Fruit fly (Drosophila melanogaster) whole organism, embryonic: ENCODE results near the gene Shc.

Source experiments
- Atf6 ChIP-seq: fragments of 200-800 bp; sonication (Bioruptor generic); IDR thresholded peaks from 2 replicates; pipeline ENCODE4 v1.3.6; 2022; ENCODE audit warnings: missing biosample characterization, missing genetic modification characterization
- B-H1 ChIP-seq: fragments of 200-800 bp; sonication (Bioruptor generic); IDR thresholded peaks from 3 replicates; pipeline ENCODE4 v1.3.6; 2022; ENCODE audit warnings: missing biosample characterization, missing genetic modification characterization
- Bgb ChIP-seq: fragments of 200-800 bp; sonication (Bioruptor generic); IDR thresholded peaks from 2 replicates; pipeline ENCODE4 v1.3.6; 2022; ENCODE audit warnings: missing biosample characterization, missing genetic modification characterization; ENCODE audit not compliant: partially characterized antibody
- C15 ChIP-seq: fragments of 200-800 bp; sonication (Bioruptor generic); IDR thresholded peaks from 3 replicates; pipeline ENCODE4 v1.3.6; 2022; ENCODE audit warnings: missing biosample characterization, missing genetic modification characterization
- CG10654 ChIP-seq: fragments of 200-800 bp; sonication (Bioruptor generic); optimal IDR thresholded peaks from 2 replicates; lab custom pipeline; 2016; ENCODE audit warnings: missing biosample characterization, missing genetic modification characterization
- CG14014 ChIP-seq: fragments of 200-800 bp; sonication (Bioruptor generic); IDR thresholded peaks from 2 replicates; pipeline ENCODE4 v1.3.6; 2022; ENCODE audit warnings: missing biosample characterization, missing genetic modification characterization
- CG14441 ChIP-seq: fragments of 200-800 bp; sonication (Bioruptor generic); IDR thresholded peaks from 2 replicates; pipeline ENCODE4 v1.3.6; 2022; ENCODE audit warnings: missing biosample characterization, missing genetic modification characterization
- CG15073 ChIP-seq: fragments of 200-800 bp; sonication (Bioruptor generic); optimal IDR thresholded peaks from 2 replicates; lab custom pipeline; 2016; ENCODE audit warnings: missing biosample characterization, missing genetic modification characterization
- CG15479 ChIP-seq: fragments of 200-800 bp; sonication (Bioruptor generic); optimal IDR thresholded peaks from 3 replicates; lab custom pipeline; 2019; ENCODE audit warnings: missing biosample characterization, mild to moderate bottlenecking, missing genetic modification characterization, moderate library complexity
- CG17385 ChIP-seq: fragments of 200-800 bp; sonication (Bioruptor generic); optimal IDR thresholded peaks from 3 replicates; lab custom pipeline; 2018; ENCODE audit warnings: missing biosample characterization, mild to moderate bottlenecking, missing genetic modification characterization
- CG18011 ChIP-seq: fragments of 200-800 bp; sonication (Bioruptor generic); optimal IDR thresholded peaks from 2 replicates; lab custom pipeline; 2017; ENCODE audit warnings: missing biosample characterization, missing genetic modification characterization, mild to moderate bottlenecking, moderate library complexity, missing genotype
- CG6272 ChIP-seq: fragments of 200-800 bp; sonication (Bioruptor generic); IDR thresholded peaks from 2 replicates; pipeline ENCODE4 v1.3.6; 2022; ENCODE audit warnings: missing biosample characterization, missing genetic modification characterization
- CG6654 ChIP-seq: fragments of 200-800 bp; sonication (Bioruptor generic); optimal IDR thresholded peaks from 2 replicates; lab custom pipeline; 2017; ENCODE audit warnings: missing biosample characterization, mild to moderate bottlenecking, missing genetic modification characterization
- CG6689 ChIP-seq: fragments of 200-800 bp; sonication (Bioruptor generic); IDR thresholded peaks from 2 replicates; pipeline ENCODE4 v1.3.6; 2022; ENCODE audit warnings: missing biosample characterization, missing genetic modification characterization
- CG6854 ChIP-seq: fragments of 200-800 bp; sonication (Bioruptor generic); optimal IDR thresholded peaks from 3 replicates; lab custom pipeline; 2017; ENCODE audit warnings: missing biosample characterization, mild to moderate bottlenecking, missing genetic modification characterization
- CG7271 ChIP-seq: fragments of 200-800 bp; sonication (Bioruptor generic); optimal IDR thresholded peaks from 2 replicates; lab custom pipeline; 2018; ENCODE audit warnings: missing biosample characterization, mild to moderate bottlenecking, missing genetic modification characterization, moderate library complexity
- CG7745 ChIP-seq: fragments of 200-800 bp; sonication (Bioruptor generic); optimal IDR thresholded peaks from 2 replicates; lab custom pipeline; 2018; ENCODE audit warnings: missing biosample characterization, mild to moderate bottlenecking, missing genetic modification characterization, moderate library complexity
- CG7963 ChIP-seq: fragments of 200-800 bp; sonication (Bioruptor generic); IDR thresholded peaks from 3 replicates; pipeline ENCODE4 v1.3.6; 2022; ENCODE audit warnings: missing biosample characterization, missing genetic modification characterization; ENCODE audit not compliant: partially characterized antibody
- CHES-1-like ChIP-seq: fragments of 200-800 bp; sonication (Bioruptor generic); optimal IDR thresholded peaks from 2 replicates; lab custom pipeline; 2016; ENCODE audit warnings: missing biosample characterization, missing genetic modification characterization
- CkIIα-i1 ChIP-seq: fragments of 200-800 bp; sonication (Bioruptor generic); IDR thresholded peaks from 2 replicates; pipeline ENCODE4 v1.3.6; 2022; ENCODE audit warnings: missing biosample characterization, missing genetic modification characterization
- CoRest ChIP-seq: fragments of 200-800 bp; sonication (Bioruptor generic); optimal IDR thresholded peaks from 3 replicates; lab custom pipeline; 2018; ENCODE audit warnings: missing biosample characterization, mild to moderate bottlenecking, missing genetic modification characterization, moderate library complexity
- E2f1 ChIP-seq: fragments of 200-800 bp; sonication (Bioruptor generic); IDR thresholded peaks from 2 replicates; pipeline ENCODE4 v1.3.6; 2022; ENCODE audit warnings: missing biosample characterization, missing genetic modification characterization
- H2.0 ChIP-seq: fragments of 200-800 bp; sonication (Bioruptor generic); IDR thresholded peaks from 2 replicates; pipeline ENCODE4 v1.3.6; 2022; ENCODE audit warnings: missing biosample characterization, missing genetic modification characterization
- HLH4C ChIP-seq: fragments of 200-800 bp; sonication (Bioruptor generic); IDR thresholded peaks from 3 replicates; pipeline ENCODE4 v1.3.6; 2022; ENCODE audit warnings: missing biosample characterization, missing genetic modification characterization; ENCODE audit not compliant: partially characterized antibody
- HLH54F ChIP-seq: fragments of 200-800 bp; sonication (Bioruptor generic); optimal IDR thresholded peaks from 3 replicates; lab custom pipeline; 2016; ENCODE audit warnings: missing biosample characterization, missing genetic modification characterization
- Hey ChIP-seq: fragments of 200-800 bp; sonication (Bioruptor generic); optimal IDR thresholded peaks from 3 replicates; lab custom pipeline; 2018; ENCODE audit warnings: missing biosample characterization, mild to moderate bottlenecking, missing genetic modification characterization
- Hmr ChIP-seq: fragments of 200-800 bp; sonication (Bioruptor generic); optimal IDR thresholded peaks from 3 replicates; lab custom pipeline; 2017; ENCODE audit warnings: mild to moderate bottlenecking, missing biosample characterization, missing genetic modification reagents, missing genetic modification characterization
- Lhr ChIP-seq: fragments of 200-800 bp; sonication (Bioruptor generic); optimal IDR thresholded peaks from 3 replicates; lab custom pipeline; 2017; ENCODE audit warnings: mild to moderate bottlenecking, missing biosample characterization, missing genetic modification reagents, missing genetic modification characterization
- Med ChIP-seq: fragments of 200-800 bp; sonication (Bioruptor generic); peaks from one replicate; lab custom pipeline; 2016; ENCODE audit warnings: missing biosample characterization, missing genetic modification characterization, mild to moderate bottlenecking, inconsistent platforms, moderate library complexity
- Sox100B ChIP-seq: fragments of 200-800 bp; sonication (Bioruptor generic); optimal IDR thresholded peaks from 3 replicates; lab custom pipeline; 2018; ENCODE audit warnings: missing biosample characterization, mild to moderate bottlenecking, missing genetic modification characterization
- TFAM ChIP-seq: fragments of 200-800 bp; sonication (Bioruptor generic); optimal IDR thresholded peaks from 2 replicates; lab custom pipeline; 2017; ENCODE audit warnings: missing biosample characterization, missing genetic modification characterization, inconsistent platforms
- ac ChIP-seq: fragments of 200-800 bp; sonication (Bioruptor generic); optimal IDR thresholded peaks from 3 replicates; lab custom pipeline; 2017; ENCODE audit warnings: missing biosample characterization, mild to moderate bottlenecking, missing genetic modification characterization
- bbx ChIP-seq: fragments of 200-800 bp; sonication (Bioruptor generic); IDR thresholded peaks from 2 replicates; pipeline ENCODE4 v1.3.6; 2022; ENCODE audit warnings: missing biosample characterization, missing genetic modification characterization; ENCODE audit not compliant: partially characterized antibody
- danr ChIP-seq: fragments of 200-800 bp; sonication (Bioruptor generic); IDR thresholded peaks from 2 replicates; pipeline ENCODE4 v1.3.6; 2022; ENCODE audit warnings: missing biosample characterization, missing genetic modification characterization
- dm ChIP-seq: fragments of 200-800 bp; sonication (Bioruptor generic); optimal IDR thresholded peaks from 3 replicates; lab custom pipeline; 2016; ENCODE audit warnings: missing biosample characterization, missing genetic modification characterization
- ewg ChIP-seq: fragments of 200-800 bp; sonication (Bioruptor generic); optimal IDR thresholded peaks from 3 replicates; lab custom pipeline; 2017; ENCODE audit warnings: mild to moderate bottlenecking, missing biosample characterization, missing genetic modification reagents, missing genetic modification characterization
- fd3F ChIP-seq: fragments of 200-800 bp; sonication (Bioruptor generic); optimal IDR thresholded peaks from 2 replicates; lab custom pipeline; 2018; ENCODE audit warnings: missing biosample characterization, mild to moderate bottlenecking, missing genetic modification characterization, moderate library complexity
- fd64A ChIP-seq: fragments of 200-800 bp; sonication (Bioruptor generic); optimal IDR thresholded peaks from 3 replicates; lab custom pipeline; 2018; ENCODE audit warnings: missing biosample characterization, mild to moderate bottlenecking, missing genetic modification characterization
- gro ChIP-seq: fragments of 200-800 bp; sonication (Bioruptor generic); optimal IDR thresholded peaks from 2 replicates; lab custom pipeline; 2016; ENCODE audit warnings: missing biosample characterization, missing genetic modification characterization
- lbe ChIP-seq: fragments of 200-800 bp; sonication (Bioruptor generic); optimal IDR thresholded peaks from 2 replicates; lab custom pipeline; 2016; ENCODE audit warnings: missing biosample characterization, mild to moderate bottlenecking, missing genetic modification characterization
- lmd ChIP-seq: fragments of 200-800 bp; sonication (Bioruptor generic); IDR thresholded peaks from 2 replicates; pipeline ENCODE4 v1.3.6; 2022; ENCODE audit warnings: missing biosample characterization, missing genetic modification characterization
- lola ChIP-seq, 3 experiments: fragments of >200 bp in 2 of 3; fragments of 200-800 bp in 1 of 3; sonication (Bioruptor generic) in 1 of 3; optimal IDR thresholded peaks; 2 replicates each; lab custom pipeline; 2017 to 2019; ENCODE audit warnings: missing biosample characterization in 3 of 3, missing genetic modification characterization in 3 of 3, mild to moderate bottlenecking in 1 of 3, moderate library complexity in 1 of 3
- org-1 ChIP-seq: fragments of 200-800 bp; sonication (Bioruptor generic); optimal IDR thresholded peaks from 2 replicates; lab custom pipeline; 2017; ENCODE audit warnings: missing biosample characterization, missing genetic modification characterization
- prd ChIP-seq, 3 experiments: fragments of >200 bp in 2 of 3; fragments of 200-800 bp in 1 of 3; sonication (Bioruptor generic) in 1 of 3; optimal IDR thresholded peaks in 2 of 3; IDR thresholded peaks in 1 of 3; 2 replicates in 2 of 3; 3 replicates in 1 of 3; pipeline versions ENCODE4 v1.3.6 to Lab custom; 2017 to 2022; ENCODE audit warnings: missing biosample characterization in 1 of 3, missing genetic modification characterization in 1 of 3
- psq ChIP-seq: fragments of 200-800 bp; sonication (Bioruptor generic); optimal IDR thresholded peaks from 2 replicates; lab custom pipeline; 2017; ENCODE audit warnings: missing biosample characterization, missing genetic modification characterization
- sens-2 ChIP-seq: fragments of 200-800 bp; sonication (Bioruptor generic); IDR thresholded peaks from 2 replicates; pipeline ENCODE4 v1.3.6; 2022; ENCODE audit warnings: missing biosample characterization, missing genetic modification characterization
- vfl ChIP-seq: fragments of 200-800 bp; sonication (Bioruptor generic); optimal IDR thresholded peaks from 2 replicates; lab custom pipeline; 2016; ENCODE audit warnings: missing biosample characterization, missing genetic modification characterization
- vnd ChIP-seq: fragments of 200-800 bp; sonication (Bioruptor generic); IDR thresholded peaks from 3 replicates; pipeline ENCODE4 v1.3.6; 2022; ENCODE audit warnings: missing biosample characterization, missing genetic modification characterization; ENCODE audit not compliant: partially characterized antibody
- vvl ChIP-seq: fragments of 200-800 bp; sonication (Bioruptor generic); IDR thresholded peaks from 2 replicates; pipeline ENCODE4 v1.3.6; 2022; ENCODE audit warnings: missing biosample characterization, missing genetic modification characterization
- wdn ChIP-seq: fragments of 200-800 bp; sonication (Bioruptor generic); IDR thresholded peaks from 2 replicates; pipeline ENCODE4 v1.3.6; 2022; ENCODE audit warnings: missing biosample characterization, missing genetic modification characterization

Gene Shc

DNA sequence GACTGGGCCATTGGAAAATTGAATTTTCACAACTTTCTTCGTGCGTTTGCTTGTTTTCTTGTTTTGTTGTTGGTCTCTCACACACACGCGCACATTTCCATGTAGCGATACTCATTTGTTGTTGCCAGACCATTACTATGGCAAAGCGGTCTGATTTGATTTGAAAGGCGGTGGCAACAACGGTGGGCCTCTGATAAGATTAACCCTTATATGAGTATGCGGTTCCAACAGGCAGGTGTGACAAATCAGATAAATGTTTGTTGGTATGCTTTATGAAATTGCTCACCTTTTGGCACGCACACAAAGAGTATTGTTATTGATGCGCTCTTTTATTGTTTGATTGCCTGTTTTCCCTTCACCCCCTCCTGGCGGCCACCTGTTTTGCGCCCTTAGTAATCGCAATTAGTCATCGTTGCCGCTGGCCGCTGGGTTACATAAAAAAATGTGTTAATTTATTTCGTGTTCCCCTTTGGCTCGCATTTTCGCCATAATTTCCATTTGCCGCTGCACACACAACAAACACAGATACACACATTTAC lies 20.5 kb downstream of the Shc start (continued):
- TF ChIP-seq ac, result no peak
- no peak for TF ChIP-seq wdn (GFP tag; lab: Robert Waterston, UW)
- peak; percentile 36 for TF ChIP-seq Hmr (GFP tag; lab: Kevin White, UChicago)
- peak; percentile 10; the same call in 1 of the 2 replicates for TF ChIP-seq Bgb (GFP tag; lab: Robert Waterston, UW)
- TF ChIP-seq vfl (GFP tag; lab: Kevin White, UChicago), result no peak
- TF ChIP-seq CG6854, result no peak
- TF ChIP-seq fd64A, result no peak
- TF ChIP-seq H2.0 (GFP tag; lab: Robert Waterston, UW), result no peak
- no peak for TF ChIP-seq dm (GFP tag; lab: Kevin White, UChicago)
- no peak for TF ChIP-seq CG10654 (GFP tag; lab: Kevin White, UChicago)
- no peak for TF ChIP-seq CG6272 (GFP tag; lab: Robert Waterston, UW)
- no peak for TF ChIP-seq lola (GFP tag; optimal IDR thresholded peaks at IDR 0.05; lab: Kevin White, UChicago)
- no peak for TF ChIP-seq CG15073
- TF ChIP-seq CG7745 (tag; lab: Kevin White, UChicago), result no peak
- TF ChIP-seq CHES-1-like (GFP tag; lab: Kevin White, UChicago), result peak; percentile 18
- TF ChIP-seq vvl (GFP tag; lab: Robert Waterston, UW), result peak; percentile 55; the same call in 1 of the 2 replicates
- TF ChIP-seq CG18011 (GFP tag; lab: Kevin White, UChicago), result no peak
- no peak for TF ChIP-seq CG6654 (GFP tag; lab: Kevin White, UChicago)
- TF ChIP-seq HLH4C (GFP tag; lab: Robert Waterston, UW), result no peak
- no peak for TF ChIP-seq CG14441 (GFP tag; lab: Robert Waterston, UW)
- no peak for TF ChIP-seq lmd (GFP tag; lab: Robert Waterston, UW)
- no peak for TF ChIP-seq CoRest (tag; lab: Kevin White, UChicago)
- TF ChIP-seq lbe, result no peak
- no peak for TF ChIP-seq Lhr (GFP tag; lab: Kevin White, UChicago)
- no peak for TF ChIP-seq CG17385 (GFP tag; lab: Kevin White, UChicago)
- no peak for TF ChIP-seq ewg (GFP tag; lab: Kevin White, UChicago)
- no peak for TF ChIP-seq CG7271 (tag; lab: Kevin White, UChicago)
- TF ChIP-seq E2f1 (GFP tag; lab: Robert Waterston, UW), result no peak
- no peak for TF ChIP-seq sens-2
- no peak for TF ChIP-seq org-1 (GFP tag; lab: Kevin White, UChicago)
- TF ChIP-seq CG7963 (GFP tag; lab: Robert Waterston, UW), result 0 out of 3 replicates have a peak, but pooled peaks have one; percentile 22
- no peak for TF ChIP-seq CkIIα-i1 (GFP tag; lab: Robert Waterston, UW)
- TF ChIP-seq B-H1, result no peak
- no peak for TF ChIP-seq psq (GFP tag; lab: Kevin White, UChicago)
- TF ChIP-seq vnd (GFP tag; lab: Robert Waterston, UW), result no peak
- TF ChIP-seq bbx, result no peak
- TF ChIP-seq CG14014, result no peak
- TF ChIP-seq Sox100B (GFP tag; lab: Kevin White, UChicago), result no peak
- TF ChIP-seq Atf6 (GFP tag; lab: Robert Waterston, UW), result no peak
- no peak for TF ChIP-seq CG15479
- TF ChIP-seq Med (GFP tag; lab: Kevin White, UChicago), result peak; percentile 82
- no peak for TF ChIP-seq prd (optimal IDR thresholded peaks at IDR 0.05; lab: Kevin White, UChicago)
- no peak for TF ChIP-seq prd (GFP tag; IDR thresholded peaks at IDR 0.05; lab: Robert Waterston, UW)
- peak; percentile 45 for TF ChIP-seq gro (GFP tag; lab: Kevin White, UChicago)
- TF ChIP-seq Hey (tag; lab: Kevin White, UChicago), result no peak
- no peak for TF ChIP-seq C15 (GFP tag; lab: Robert Waterston, UW)
- TF ChIP-seq HLH54F (GFP tag; lab: Kevin White, UChicago), result no peak
- no peak for TF ChIP-seq CG6689 (GFP tag; lab: Robert Waterston, UW)
- no peak for TF ChIP-seq TFAM (GFP tag; lab: Kevin White, UChicago)
- no peak for TF ChIP-seq danr (GFP tag; lab: Robert Waterston, UW)
- TF ChIP-seq fd3F, result no peak
